Worm (Caenorhabditis elegans): Measurements from ENCODE around the gene nas-29.

nas-29 gene

DNA sequence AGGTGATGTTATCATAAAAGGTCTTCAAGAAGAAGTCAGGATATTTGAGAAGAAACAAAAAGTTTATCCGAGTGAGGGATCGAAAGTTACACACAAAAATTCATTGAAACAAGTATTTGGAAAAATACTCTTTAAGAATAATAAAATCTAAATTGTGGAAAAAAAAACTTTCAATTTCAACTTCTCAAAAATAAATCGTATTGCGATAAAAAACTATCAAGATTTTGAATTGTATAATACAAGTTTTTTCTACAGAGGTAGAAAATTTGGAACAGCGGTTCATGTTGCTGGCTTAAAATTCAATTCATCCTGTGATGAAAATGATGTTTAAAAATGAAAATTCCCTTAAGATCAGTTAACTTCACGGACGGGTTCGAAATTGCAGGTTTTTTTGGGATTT, 29.8 kb downstream of the nas-29 start, which contains the start of gene F09C12.8:
Gene F09C12.8 (plus strand): TSS at position 301 of the 400 bp plus-strand sequence.
- TF ChIP-seq unc-62 (GFP tag; optimal IDR thresholded peaks at IDR 0.05), result no peak

DNA sequence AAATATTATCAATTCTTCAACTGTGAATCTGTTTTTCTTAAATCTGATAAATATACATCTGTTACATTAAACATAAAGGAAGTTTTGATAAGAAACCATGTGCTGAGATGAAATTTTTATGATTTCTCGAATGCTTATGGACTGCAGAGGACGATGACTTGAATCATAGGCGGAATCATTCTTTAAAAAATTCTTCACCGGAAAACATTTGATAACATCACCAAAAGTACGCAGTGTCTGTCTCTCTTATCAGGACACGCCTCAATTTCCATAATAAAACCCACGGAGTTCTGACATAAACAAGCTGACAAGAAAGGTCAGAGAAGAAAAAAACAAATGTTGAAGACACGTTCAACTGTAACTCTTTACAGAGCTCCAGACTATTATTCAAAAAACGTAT, 32.1 kb downstream of the nas-29 start, which contains the start of gene F09C12.2:
Gene F09C12.2 (plus strand): TSS at position 320 of the 400 bp plus-strand sequence.
- TF ChIP-seq unc-62 (GFP tag; optimal IDR thresholded peaks at IDR 0.05), result no peak

ce11 chrII:5105020-5105419, 36.8 kb downstream of the nas-29 start:
- no peak for TF ChIP-seq unc-62 (GFP tag; optimal IDR thresholded peaks at IDR 0.05)

DNA sequence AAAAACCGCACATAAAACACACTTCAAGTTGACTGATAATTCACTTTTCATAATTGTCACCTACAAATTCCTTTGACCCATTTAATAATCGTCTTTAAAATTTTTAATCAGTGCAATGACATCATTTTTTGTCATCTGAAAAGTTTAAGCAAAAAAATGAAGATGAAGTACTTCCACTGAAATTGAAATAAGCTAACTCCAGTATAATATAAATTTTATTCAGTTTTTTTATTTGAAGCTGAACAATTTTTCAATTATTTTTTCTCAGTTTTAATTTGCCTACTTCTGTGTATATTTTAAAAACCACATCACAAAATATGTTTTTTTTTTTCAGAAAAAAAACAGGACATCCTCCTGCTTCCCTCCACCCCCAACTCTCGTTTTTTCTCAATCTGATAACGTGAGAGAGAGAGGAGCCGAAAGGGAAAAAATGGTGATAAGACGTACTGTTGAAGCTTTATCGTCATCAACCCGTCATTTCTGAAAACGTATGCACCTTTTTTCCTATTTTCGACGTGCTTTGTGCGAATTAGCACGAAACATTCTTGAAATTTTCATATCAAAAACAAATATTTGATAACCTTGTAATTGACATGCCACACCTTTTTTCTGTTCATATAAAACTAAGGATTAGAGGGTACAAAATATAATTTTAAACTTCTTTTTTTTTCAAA, 37.9 kb downstream of the nas-29 start, which contains the start of the genes C04G6.11 and mpk-2:
Gene C04G6.11 (minus strand): TSS at position 51 of the 674 bp plus-strand sequence.
Gene mpk-2 (plus strand): TSS at position 335 of the 674 bp plus-strand sequence.
- TF ChIP-seq unc-62 (GFP tag; optimal IDR thresholded peaks at IDR 0.05), result no peak

- no peak for TF ChIP-seq unc-62 (GFP tag; optimal IDR thresholded peaks at IDR 0.05)
Measured at ce11 chrII:5103189-5103588, 38.6 kb downstream of the nas-29 start.

DNA sequence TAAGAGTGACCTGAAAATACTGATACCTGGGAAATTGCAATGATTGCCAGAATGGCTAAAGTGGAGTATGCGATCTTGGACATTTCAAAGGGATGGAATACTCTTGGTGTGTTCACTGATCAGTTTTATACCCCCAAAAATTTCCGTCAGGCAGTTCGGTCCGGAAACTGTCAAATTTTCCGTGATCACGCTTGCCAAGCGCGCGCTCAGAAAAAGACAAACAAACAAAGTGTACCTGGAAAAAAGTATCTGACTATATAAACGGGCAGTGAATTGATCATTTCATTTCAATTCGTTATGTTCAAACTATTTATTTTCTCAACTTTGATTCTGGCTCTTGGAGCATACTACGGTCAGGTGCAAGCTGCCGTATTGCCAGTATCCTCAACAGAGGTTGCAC, 40.1 kb downstream of the nas-29 start, which contains the start of the genes idpb-3 and idpb-1:
Gene idpb-3 (minus strand): TSS at position 101 of the 400 bp plus-strand sequence.
Gene idpb-1 (plus strand): TSS at position 284 of the 400 bp plus-strand sequence.
- TF ChIP-seq unc-62 (GFP tag; optimal IDR thresholded peaks at IDR 0.05), result no peak

DNA sequence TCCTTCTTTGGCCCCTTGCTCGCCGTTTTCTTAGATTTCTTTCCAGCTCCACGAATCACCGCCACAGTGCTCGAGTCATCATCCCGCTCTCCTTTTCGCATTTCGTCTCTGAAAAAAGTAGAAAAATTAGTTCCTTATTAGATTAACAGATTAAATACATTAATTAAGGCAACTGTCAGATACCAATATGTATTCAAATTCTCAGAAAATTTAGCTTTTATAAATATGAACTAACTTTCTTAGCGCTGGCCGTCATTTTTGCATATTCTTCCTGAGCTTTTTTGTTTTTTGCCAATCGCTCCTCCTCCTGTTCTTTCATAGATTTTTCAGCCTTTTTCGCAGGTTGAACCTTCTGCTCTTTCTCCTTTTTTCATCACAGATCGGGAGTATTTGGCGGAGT, 42.2 kb downstream of the nas-29 start, which contains the start of gene C04G6.6:
Gene C04G6.6 (minus strand): TSS at position 101 of the 400 bp plus-strand sequence.
- no peak for TF ChIP-seq unc-62 (GFP tag; optimal IDR thresholded peaks at IDR 0.05)

- no peak for TF ChIP-seq unc-62 (GFP tag; optimal IDR thresholded peaks at IDR 0.05)
Measured at ce11 chrII:5099034-5099433, 42.8 kb downstream of the nas-29 start.

DNA sequence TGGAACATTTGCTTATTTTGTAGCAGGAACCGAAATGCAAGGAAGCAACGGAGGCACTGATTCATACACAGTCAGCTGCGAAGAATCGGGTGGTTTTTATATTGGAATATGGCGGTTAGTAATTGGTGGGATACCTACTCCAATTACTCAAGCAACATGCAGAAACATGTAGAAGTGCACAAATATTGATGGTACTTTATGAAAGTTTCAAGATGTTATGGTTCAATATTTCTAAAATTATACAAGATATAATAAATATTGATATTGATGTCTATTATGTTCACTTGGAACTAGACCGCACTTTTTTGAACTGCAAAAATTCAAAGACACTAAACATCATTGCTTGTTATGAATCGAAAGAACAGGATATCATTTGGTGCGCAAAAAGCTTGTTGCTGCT, 47.9 kb downstream of the nas-29 start, which contains the start of gene C04G6.13:
Gene C04G6.13 (plus strand): TSS at position 301 of the 400 bp plus-strand sequence.
- no peak for TF ChIP-seq unc-62 (GFP tag; optimal IDR thresholded peaks at IDR 0.05)

DNA sequence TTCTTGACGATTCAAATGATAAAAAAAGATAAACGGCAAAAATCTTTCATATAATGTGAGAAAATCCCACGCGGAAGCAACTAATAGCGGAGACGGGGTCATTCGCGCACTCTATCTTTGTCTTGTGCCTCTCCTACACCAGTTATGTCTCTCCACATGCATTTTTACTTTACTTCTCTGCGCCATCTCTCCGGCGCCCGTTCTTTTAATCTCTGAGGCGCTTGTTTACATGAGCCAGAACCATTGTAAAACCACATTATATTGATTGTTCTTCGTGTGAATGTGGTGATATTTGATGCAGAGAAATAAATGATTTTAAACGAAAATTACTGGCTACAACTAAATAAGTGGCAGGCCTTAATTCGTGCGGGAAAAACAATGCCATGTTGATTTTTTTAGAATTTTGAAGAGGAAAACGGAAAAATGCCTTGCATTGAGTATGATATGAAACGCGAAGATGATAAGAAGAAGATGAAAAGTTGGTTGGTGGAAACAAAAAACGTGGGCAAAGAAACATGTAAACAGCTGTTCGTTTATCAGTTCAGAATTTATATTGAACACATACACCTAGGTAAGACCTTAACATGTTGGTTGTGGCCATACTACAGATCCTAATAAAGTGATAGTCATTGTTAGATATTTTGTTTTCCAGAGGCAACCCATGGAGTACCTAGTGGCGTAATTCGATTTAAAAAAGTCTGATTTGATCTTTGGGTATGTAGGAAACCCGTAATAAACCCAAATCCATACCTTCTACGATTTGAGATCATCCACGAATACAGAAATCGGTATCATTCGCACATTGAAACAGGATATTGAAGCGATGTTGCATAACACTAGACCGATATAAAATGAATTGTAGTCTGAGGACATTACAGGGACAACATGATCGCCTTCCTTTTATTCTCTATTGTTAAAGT, 49.2 kb downstream of the nas-29 start, which contains the start of gene C04G6.2:
Gene C04G6.2 (plus strand): TSS at position 870 of the 920 bp plus-strand sequence.
- TF ChIP-seq unc-62 (GFP tag; optimal IDR thresholded peaks at IDR 0.05), result no peak

- TF ChIP-seq unc-62 (GFP tag; optimal IDR thresholded peaks at IDR 0.05), result no peak
Measured at ce11 chrII:5091640-5092243, 50.1 kb downstream of the nas-29 start, which contains the start of gene pld-1. pld-1 (minus strand) TSS chrII:5091690.
